Worm (Caenorhabditis elegans): ENCODE data around the gene C53D6.4.

Gene C53D6.4

DNA sequence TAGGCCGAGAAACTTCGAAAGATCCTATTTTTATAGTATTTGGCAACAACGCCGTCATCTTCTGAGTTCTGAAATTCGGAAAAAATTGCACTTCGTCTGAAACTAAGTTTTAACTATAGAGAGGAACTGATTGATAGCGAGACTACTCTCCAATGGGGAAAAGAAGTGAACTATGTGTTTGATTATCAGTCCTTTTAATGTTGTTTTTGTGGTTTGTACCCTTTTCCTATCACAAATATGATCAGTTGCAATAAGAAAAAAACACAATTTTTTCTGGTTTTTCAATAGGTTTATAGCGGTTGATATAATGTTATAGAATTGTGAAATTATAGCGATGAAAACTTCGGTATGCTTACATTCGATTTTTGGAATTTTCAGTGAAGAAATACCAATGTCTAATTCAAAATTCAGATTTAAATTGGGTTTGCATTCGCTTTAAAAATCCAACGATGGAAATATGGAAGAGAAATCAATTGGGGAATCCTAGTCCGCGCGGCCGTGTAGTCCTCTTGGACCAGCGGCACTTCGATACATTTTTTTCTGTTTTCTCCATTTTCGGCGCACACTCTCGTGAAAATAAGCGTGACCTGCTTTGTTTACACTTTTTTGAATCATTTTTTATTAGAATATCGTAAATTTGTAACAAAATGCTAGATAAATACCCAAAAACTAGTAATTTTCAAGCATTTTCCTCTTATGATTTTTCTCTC lies 47.3 kb downstream of the C53D6.4 start, which contains the start of gene C53B4.3 (continued):
- peak; percentile 26 for TF ChIP-seq sem-4 (tag; optimal IDR thresholded peaks at IDR 0.05)
